Worm (Caenorhabditis elegans) whole organism, L1 larva: ENCODE results near the gene pes-23.
A peak's percentile ranks its signal among the peaks of the same experiment; 100 is the strongest.

Experiments used
- fos-1 ChIP-seq: fragments of 150-350 bp; optimal IDR thresholded peaks from 2 replicates; lab custom pipeline; 2014; ENCODE audit warnings: missing biosample characterization, missing genetic modification characterization
- nhr-12 ChIP-seq: sonication (generic microtip); optimal IDR thresholded peaks from 2 replicates; lab custom pipeline; 2017; ENCODE audit warnings: missing biosample characterization, missing genetic modification characterization
- nhr-71 ChIP-seq: sonication (generic microtip); optimal IDR thresholded peaks from 2 replicates; lab custom pipeline; 2016; ENCODE audit warnings: mild to moderate bottlenecking, missing genetic modification characterization, moderate library complexity, missing compliant biosample characterization
- unc-98 ChIP-seq: fragments of 200-800 bp; sonication (Bioruptor generic); IDR thresholded peaks from 2 replicates; pipeline ENCODE4 v1.3.6; 2022; ENCODE audit warnings: missing genetic modification characterization, missing compliant biosample characterization

DNA sequence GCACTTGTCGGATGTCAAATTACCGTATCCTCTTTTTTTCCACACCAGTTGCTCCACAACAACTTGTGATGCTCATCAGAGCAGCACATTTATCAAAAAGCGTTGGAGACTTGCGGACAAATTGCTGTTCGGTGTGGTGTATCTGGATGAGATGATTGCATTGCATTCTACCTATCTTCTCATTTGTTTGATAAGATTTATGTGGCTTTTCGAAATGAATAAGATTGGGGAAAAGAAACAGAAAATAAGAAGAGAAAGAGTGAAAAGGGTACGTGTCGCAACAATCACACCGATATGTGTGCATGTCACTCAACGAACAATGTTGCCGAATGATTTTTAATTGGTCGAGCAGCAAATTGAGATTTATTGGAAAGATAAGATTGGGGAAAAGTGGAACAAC is 7.1 kb upstream of the pes-23 start:
- TF ChIP-seq nhr-12 (tag; lab: Kevin White, UChicago) (no peak), unc-98 (GFP tag; lab: Robert Waterston, UW) (no peak), nhr-71 (tag; lab: Kevin White, UChicago) (peak; percentile 45), fos-1 (no peak)
